Worm (Caenorhabditis elegans) whole organism, L4 larva: Measurements from ENCODE around the gene cyn-6.

Experiments used
- F10B5.3 ChIP-seq: sonication (generic microtip); optimal IDR thresholded peaks from 2 replicates; lab custom pipeline; 2016; ENCODE audit warnings: mild to moderate bottlenecking, missing genetic modification characterization, missing compliant biosample characterization
- F26F4.8 ChIP-seq: fragments of 200-800 bp; sonication (Bioruptor generic); conservative IDR thresholded peaks from 2 replicates; pipeline ENCODE4 v1.3.6; 2022; ENCODE audit warnings: missing genetic modification characterization, missing compliant biosample characterization
- F49E8.2 ChIP-seq: sonication (generic microtip); optimal IDR thresholded peaks from 2 replicates; lab custom pipeline; 2016; ENCODE audit warnings: missing compliant biosample characterization, mild to moderate bottlenecking, missing genetic modification characterization, borderline replicate concordance
- T20F7.1 ChIP-seq: fragments of 200-800 bp; sonication (Bioruptor generic); optimal IDR thresholded peaks from 2 replicates; lab custom pipeline; 2018; ENCODE audit warnings: mild to moderate bottlenecking, missing genetic modification characterization, missing compliant biosample characterization
- T26A8.4 ChIP-seq: fragments of 200-800 bp; sonication (Bioruptor generic); IDR thresholded peaks from 2 replicates; pipeline ENCODE4 v1.3.6; 2022; ENCODE audit warnings: missing genetic modification characterization, missing compliant biosample characterization
- Y75B8A.6 ChIP-seq: fragments of 200-800 bp; sonication (Bioruptor generic); IDR thresholded peaks from 2 replicates; pipeline ENCODE4 v1.3.6; 2022; ENCODE audit warnings: missing genetic modification reagents, missing genetic modification characterization, missing compliant biosample characterization
- ZK546.5 ChIP-seq, 2 experiments: sonication (generic microtip); optimal IDR thresholded peaks; 2 replicates each; lab custom pipeline; 2017; ENCODE audit warnings: missing biosample characterization in 2 of 2, missing genetic modification characterization in 2 of 2
- aha-1 ChIP-seq: fragments of 150-350 bp; peaks from one replicate; lab custom pipeline; 2014; ENCODE audit warnings: missing biosample characterization, missing genetic modification characterization
- aly-2 ChIP-seq: sonication (generic microtip); optimal IDR thresholded peaks from 2 replicates; lab custom pipeline; 2018; ENCODE audit warnings: missing biosample characterization, missing genetic modification characterization
- ama-1 ChIP-seq: fragments of 150-350 bp; optimal IDR thresholded peaks from 2 replicates; lab custom pipeline; 2014; ENCODE audit warnings: inconsistent platforms, mixed read lengths
- arid-1 ChIP-seq: fragments of 200-800 bp; sonication (Bioruptor generic); conservative IDR thresholded peaks from 2 replicates; pipeline ENCODE4 v1.3.6; 2022; ENCODE audit warnings: missing genetic modification reagents, missing genetic modification characterization, missing compliant biosample characterization
- cey-2 ChIP-seq: sonication (generic microtip); optimal IDR thresholded peaks from 3 replicates; lab custom pipeline; 2017; ENCODE audit warnings: missing genetic modification characterization, mild to moderate bottlenecking, missing compliant biosample characterization, antibody characterized with exemption, borderline replicate concordance; ENCODE audit not compliant: insufficient read depth
- daf-19 ChIP-seq: fragments of 200-800 bp; sonication (Bioruptor generic); conservative IDR thresholded peaks from 2 replicates; pipeline ENCODE4 v1.3.6; 2022; ENCODE audit warnings: missing genetic modification characterization, missing compliant biosample characterization
- daf-8 ChIP-seq: fragments of 200-800 bp; sonication (Bioruptor generic); IDR thresholded peaks from 2 replicates; pipeline ENCODE4 v1.3.6; 2022; ENCODE audit warnings: missing genetic modification characterization, missing compliant biosample characterization
- dmd-6 ChIP-seq: fragments of 200-800 bp; sonication (Bioruptor generic); IDR thresholded peaks from 2 replicates; pipeline ENCODE4 v1.3.6; 2022; ENCODE audit warnings: missing genetic modification reagents, missing genetic modification characterization, missing compliant biosample characterization
- dmd-9 ChIP-seq: fragments of 200-800 bp; sonication (Bioruptor generic); IDR thresholded peaks from 2 replicates; pipeline ENCODE4 v1.3.6; 2022; ENCODE audit warnings: missing genetic modification reagents, missing genetic modification characterization, missing compliant biosample characterization
- dpl-1 ChIP-seq: fragments of 150-350 bp; optimal IDR thresholded peaks from 2 replicates; lab custom pipeline; 2014; ENCODE audit warnings: missing biosample characterization, missing genetic modification reagents, missing genetic modification characterization
- dve-1 ChIP-seq: sonication (generic microtip); optimal IDR thresholded peaks from 2 replicates; lab custom pipeline; 2017; ENCODE audit warnings: antibody characterized with exemption, mild to moderate bottlenecking, missing genetic modification characterization, missing compliant biosample characterization; ENCODE audit not compliant: insufficient read depth
- egl-27 ChIP-seq: sonication (generic microtip); optimal IDR thresholded peaks from 3 replicates; lab custom pipeline; 2017; ENCODE audit warnings: missing biosample characterization, missing genetic modification reagents, missing genetic modification characterization
- egl-43 ChIP-seq: fragments of 200-800 bp; sonication (Bioruptor generic); IDR thresholded peaks from 2 replicates; pipeline ENCODE4 v1.3.6; 2022; ENCODE audit warnings: missing genetic modification reagents, missing genetic modification characterization, missing compliant biosample characterization
- fos-1 ChIP-seq: fragments of 150-350 bp; optimal IDR thresholded peaks from 2 replicates; lab custom pipeline; 2014; ENCODE audit warnings: missing biosample characterization, missing genetic modification characterization
- gei-8 ChIP-seq: fragments of 200-800 bp; sonication (Bioruptor generic); optimal IDR thresholded peaks from 2 replicates; lab custom pipeline; 2018; ENCODE audit warnings: mild to moderate bottlenecking, missing genetic modification characterization, missing compliant biosample characterization
- hlh-11 ChIP-seq: fragments of 200-800 bp; sonication (Bioruptor generic); optimal IDR thresholded peaks from 2 replicates; lab custom pipeline; 2018; ENCODE audit warnings: mild to moderate bottlenecking, missing genetic modification characterization, missing compliant biosample characterization
- hmg-1.1 ChIP-seq: fragments of 200-800 bp; sonication (Bioruptor generic); IDR thresholded peaks from 2 replicates; pipeline ENCODE4 v1.3.6; 2022; ENCODE audit warnings: missing genetic modification reagents, missing genetic modification characterization, missing compliant biosample characterization
- jun-1 ChIP-seq: fragments of 150-350 bp; optimal IDR thresholded peaks from 2 replicates; lab custom pipeline; 2014; ENCODE audit warnings: missing biosample characterization, missing genetic modification reagents, missing genetic modification characterization
- lim-7 ChIP-seq: fragments of 200-800 bp; sonication (Bioruptor generic); IDR thresholded peaks from 2 replicates; pipeline ENCODE4 v1.3.6; 2022; ENCODE audit warnings: missing genetic modification characterization, missing compliant biosample characterization
- lin-1 ChIP-seq: fragments of 200-800 bp; sonication (Bioruptor generic); IDR thresholded peaks from 2 replicates; pipeline ENCODE4 v1.3.6; 2022; ENCODE audit warnings: missing genetic modification reagents, missing genetic modification characterization, missing compliant biosample characterization
- lir-3 ChIP-seq: sonication (generic microtip); optimal IDR thresholded peaks from 2 replicates; lab custom pipeline; 2016; ENCODE audit warnings: mild to moderate bottlenecking, missing genetic modification characterization, missing compliant biosample characterization
- madf-9 ChIP-seq: fragments of 200-800 bp; sonication (Bioruptor generic); conservative IDR thresholded peaks from 2 replicates; pipeline ENCODE4 v1.3.6; 2022; ENCODE audit warnings: missing genetic modification reagents, missing genetic modification characterization, missing compliant biosample characterization
- mdl-1 ChIP-seq, 2 experiments: fragments of 150-350 bp in 1 of 2; sonication (generic microtip) in 1 of 2; optimal IDR thresholded peaks; 2 replicates each; lab custom pipeline; 2014 to 2017; ENCODE audit warnings: missing biosample characterization in 2 of 2, missing genetic modification characterization in 2 of 2
- nhr-10 ChIP-seq: fragments of 150-350 bp; optimal IDR thresholded peaks from 2 replicates; lab custom pipeline; 2014; ENCODE audit warnings: missing biosample characterization, missing genetic modification characterization
- nhr-102 ChIP-seq: sonication (generic microtip); optimal IDR thresholded peaks from 2 replicates; lab custom pipeline; 2016; ENCODE audit warnings: mild to moderate bottlenecking, missing genetic modification characterization, moderate library complexity, missing compliant biosample characterization
- nhr-11 ChIP-seq: fragments of 150-350 bp; optimal IDR thresholded peaks from 2 replicates; lab custom pipeline; 2014; ENCODE audit warnings: missing biosample characterization, missing genetic modification characterization
- nhr-111 ChIP-seq: fragments of 200-800 bp; sonication (Bioruptor generic); optimal IDR thresholded peaks from 2 replicates; lab custom pipeline; 2018; ENCODE audit warnings: mild to moderate bottlenecking, missing genetic modification characterization, missing compliant biosample characterization
- nhr-237 ChIP-seq: sonication (generic microtip); optimal IDR thresholded peaks from 2 replicates; lab custom pipeline; 2017; ENCODE audit warnings: missing biosample characterization, missing genetic modification characterization
- nhr-28 ChIP-seq: fragments of 150-350 bp; optimal IDR thresholded peaks from 2 replicates; lab custom pipeline; 2014; ENCODE audit warnings: missing biosample characterization, missing genetic modification characterization
- nhr-41 ChIP-seq: fragments of 200-800 bp; sonication (Bioruptor generic); IDR thresholded peaks from 2 replicates; pipeline ENCODE4 v1.3.6; 2022; ENCODE audit warnings: missing genetic modification reagents, missing genetic modification characterization, missing compliant biosample characterization
- nhr-42 ChIP-seq: fragments of 200-800 bp; sonication (Bioruptor generic); IDR thresholded peaks from 2 replicates; pipeline ENCODE4 v1.3.6; 2022; ENCODE audit warnings: missing genetic modification characterization, missing compliant biosample characterization
- pha-4 ChIP-seq, 2 experiments: fragments of 150-350 bp in 1 of 2; fragments of 200-800 bp in 1 of 2; sonication (Bioruptor generic) in 1 of 2; IDR thresholded peaks in 1 of 2; optimal IDR thresholded peaks in 1 of 2; 2 replicates each; pipeline versions ENCODE4 v1.3.6 to Lab custom; 2014 to 2022; ENCODE audit warnings: missing genetic modification characterization in 2 of 2, missing genetic modification reagents in 2 of 2, missing biosample characterization in 1 of 2, missing compliant biosample characterization in 1 of 2
- pqm-1 ChIP-seq: sonication (generic microtip); optimal IDR thresholded peaks from 2 replicates; lab custom pipeline; 2017; ENCODE audit warnings: missing biosample characterization, missing genetic modification characterization
- rbr-2 ChIP-seq: sonication (generic microtip); optimal IDR thresholded peaks from 2 replicates; lab custom pipeline; 2016; ENCODE audit warnings: missing genotype, missing genetic modification characterization, missing compliant biosample characterization
- saeg-2 ChIP-seq: fragments of 200-800 bp; sonication (Bioruptor generic); IDR thresholded peaks from 2 replicates; pipeline ENCODE4 v1.3.6; 2022; ENCODE audit warnings: missing genetic modification reagents, missing genetic modification characterization, missing compliant biosample characterization
- sdz-12 ChIP-seq: fragments of 200-800 bp; sonication (Bioruptor generic); optimal IDR thresholded peaks from 2 replicates; lab custom pipeline; 2018; ENCODE audit warnings: mild to moderate bottlenecking, missing genetic modification characterization, missing compliant biosample characterization
- skn-1 ChIP-seq: fragments of 150-350 bp; optimal IDR thresholded peaks from 2 replicates; lab custom pipeline; 2014; ENCODE audit warnings: missing biosample characterization, missing genetic modification characterization
- spr-3 ChIP-seq: fragments of 200-800 bp; sonication (Bioruptor generic); optimal IDR thresholded peaks from 2 replicates; lab custom pipeline; 2018; ENCODE audit warnings: mild to moderate bottlenecking, missing genetic modification characterization, missing compliant biosample characterization
- tag-97 ChIP-seq: fragments of 200-800 bp; sonication (Bioruptor generic); IDR thresholded peaks from 2 replicates; pipeline ENCODE4 v1.3.6; 2022; ENCODE audit warnings: missing genetic modification characterization, missing compliant biosample characterization
- tra-1 ChIP-seq: fragments of 200-800 bp; sonication (Bioruptor generic); IDR thresholded peaks from 2 replicates; pipeline ENCODE4 v1.3.6; 2022; ENCODE audit warnings: missing genetic modification reagents, missing genetic modification characterization, missing compliant biosample characterization
- unc-130 ChIP-seq: sonication (generic microtip); optimal IDR thresholded peaks from 2 replicates; lab custom pipeline; 2016; ENCODE audit warnings: missing genetic modification reagents, missing genetic modification characterization, missing compliant biosample characterization
- unc-39 ChIP-seq: sonication (generic microtip); optimal IDR thresholded peaks from 2 replicates; lab custom pipeline; 2017; ENCODE audit warnings: missing biosample characterization, missing genetic modification characterization
- zag-1 ChIP-seq: fragments of 150-350 bp; optimal IDR thresholded peaks from 2 replicates; lab custom pipeline; 2014; ENCODE audit warnings: missing biosample characterization, missing genetic modification characterization
- ztf-11 ChIP-seq: fragments of 150-350 bp; optimal IDR thresholded peaks from 2 replicates; lab custom pipeline; 2014; ENCODE audit warnings: missing biosample characterization, missing genetic modification characterization
- ztf-7 ChIP-seq: fragments of 150-350 bp; optimal IDR thresholded peaks from 2 replicates; lab custom pipeline; 2014; ENCODE audit warnings: missing biosample characterization, missing genetic modification characterization

The cyn-6 gene

DNA sequence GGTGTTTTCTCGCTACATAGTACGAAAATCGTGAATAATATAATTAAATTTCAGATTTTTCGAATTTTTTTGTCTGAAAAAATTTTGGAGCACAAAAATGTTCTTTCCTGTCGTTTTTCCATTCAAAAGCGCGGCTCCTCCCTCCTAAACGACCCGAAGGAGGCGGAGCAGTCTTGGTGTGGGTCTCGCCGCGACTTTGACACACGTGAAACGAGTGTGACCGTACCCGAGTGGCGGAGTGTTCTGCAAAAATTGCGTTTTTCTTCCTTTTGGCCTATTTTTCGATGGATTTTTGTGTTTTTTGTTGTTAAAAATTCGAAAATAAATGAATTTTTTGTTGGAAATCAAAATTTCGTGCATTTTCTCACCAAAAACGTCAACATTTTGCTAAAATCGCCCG, 20.4 kb downstream of the cyn-6 start, which contains the start of gene snt-2 (continued):
- TF ChIP-seq saeg-2 (GFP tag; lab: Robert Waterston, UW) (no peak), nhr-102 (tag; lab: Kevin White, UChicago) (peak; percentile 31), skn-1 (tag; lab: Kevin White, UChicago) (no peak), aha-1 (tag; lab: Kevin White, UChicago) (peak; percentile 99), T26A8.4 (peak; percentile 58), rbr-2 (tag; lab: Kevin White, UChicago) (peak; percentile 78), unc-130 (GFP tag; lab: Kevin White, UChicago) (peak; percentile 59), tag-97 (GFP tag; lab: Robert Waterston, UW) (no peak), fos-1 (tag; lab: Kevin White, UChicago) (no peak), T20F7.1 (GFP tag; lab: Kevin White, UChicago) (no peak), madf-9 (GFP tag; lab: Robert Waterston, UW) (no peak), hmg-1.1 (GFP tag; lab: Robert Waterston, UW) (peak; percentile 72), nhr-42 (GFP tag; lab: Robert Waterston, UW) (no peak; the same call in 1 of the 2 replicates), ztf-7 (tag; lab: Kevin White, UChicago) (no peak), ZK546.5 (tag; optimal IDR thresholded peaks at IDR 0.05; lab: Kevin White, UChicago) (no peak), nhr-10 (tag; lab: Kevin White, UChicago) (no peak), pha-4 (GFP tag; IDR thresholded peaks at IDR 0.05; lab: Robert Waterston, UW) (no peak), pha-4 (tag; optimal IDR thresholded peaks at IDR 0.05; lab: Kevin White, UChicago) (no peak), lir-3 (tag; lab: Kevin White, UChicago) (no peak), aly-2 (no peak), dmd-6 (GFP tag; lab: Robert Waterston, UW) (peak; percentile 36), F26F4.8 (GFP tag; lab: Robert Waterston, UW) (no peak), nhr-41 (GFP tag; lab: Robert Waterston, UW) (no peak), nhr-11 (tag; lab: Kevin White, UChicago) (peak; percentile 63), hlh-11 (tag; lab: Kevin White, UChicago) (peak; percentile 62), dve-1 (peak; percentile 72), lin-1 (GFP tag; lab: Robert Waterston, UW) (no peak), gei-8 (no peak), spr-3 (GFP tag; lab: Kevin White, UChicago) (no peak), nhr-111 (GFP tag; lab: Kevin White, UChicago) (no peak), mdl-1 (tag; optimal IDR thresholded peaks at IDR 0.05; lab: Kevin White, UChicago) (no peak), egl-43 (0 out of 2 replicates have a peak, but pooled peaks have one; percentile 20), pqm-1 (tag; lab: Kevin White, UChicago) (peak; percentile 25), zag-1 (no peak), F10B5.3 (tag; lab: Kevin White, UChicago) (peak; percentile 15), F49E8.2 (tag; lab: Kevin White, UChicago) (no peak), dpl-1 (peak; percentile 81), jun-1 (tag; lab: Kevin White, UChicago) (no peak), unc-39 (tag; lab: Kevin White, UChicago) (no peak), cey-2 (no peak), daf-19 (GFP tag; lab: Robert Waterston, UW) (no peak), nhr-237 (tag; lab: Kevin White, UChicago) (no peak), arid-1 (0 out of 2 replicates have a peak, but pooled peaks have one; percentile 32), ztf-11 (no peak), dmd-9 (GFP tag; lab: Robert Waterston, UW) (peak; percentile 46; the same call in 1 of the 2 replicates), tra-1 (GFP tag; lab: Robert Waterston, UW) (no peak), lim-7 (GFP tag; lab: Robert Waterston, UW) (no peak), sdz-12 (GFP tag; lab: Kevin White, UChicago) (no peak), ama-1 (lab: Kevin White, UChicago) (no peak), daf-8 (no peak), Y75B8A.6 (GFP tag; lab: Robert Waterston, UW) (no peak), egl-27 (tag; lab: Kevin White, UChicago) (no peak), nhr-28 (tag; lab: Kevin White, UChicago) (peak; percentile 70)
